Worm (Caenorhabditis elegans) whole organism, dauer: Measurements from ENCODE around the gene inpp-4B.

Source experiments
- unc-62 ChIP-seq: sonication (generic microtip); optimal IDR thresholded peaks from 2 replicates; lab custom pipeline; 2017; ENCODE audit warnings: missing biosample characterization, missing genetic modification reagents, missing genetic modification characterization

The inpp-4B gene

DNA sequence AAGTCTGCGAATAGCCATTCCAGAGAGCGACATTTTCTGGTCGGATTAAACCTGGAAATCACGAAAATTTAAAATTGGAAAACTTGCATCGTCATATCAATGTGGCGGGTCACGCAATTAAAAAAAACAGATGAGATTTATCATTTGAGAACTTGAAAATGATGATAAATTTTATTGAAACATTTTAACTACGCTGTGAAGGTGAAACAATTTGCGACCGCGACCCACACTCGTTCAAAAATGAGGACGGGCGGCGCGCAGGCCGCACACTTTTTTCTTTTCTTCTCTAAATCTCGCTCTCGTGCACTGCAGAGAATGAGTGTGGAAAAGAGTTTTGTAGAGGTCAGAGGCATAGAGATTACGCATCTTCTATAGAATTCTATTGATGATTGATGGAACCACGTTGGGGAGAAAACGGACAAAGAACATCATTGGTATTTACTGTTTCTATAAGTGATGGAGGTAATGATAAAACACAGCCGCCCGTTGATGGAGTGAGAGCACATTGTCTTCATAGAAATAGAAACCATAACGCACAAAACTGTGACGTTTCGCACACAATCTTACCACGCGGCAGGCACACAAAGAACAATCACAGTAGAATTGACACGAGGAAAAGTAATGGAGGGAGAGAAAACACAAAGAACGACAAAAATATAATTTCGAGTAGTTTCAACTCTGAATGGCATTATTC, 49.9 kb downstream of the inpp-4B start, which contains the start of gene cts-1:
TSS of gene cts-1 (minus strand) at position 51 of the 694 bp plus-strand sequence.
- no peak for TF ChIP-seq unc-62 (GFP tag; lab: Kevin White, UChicago)

DNA sequence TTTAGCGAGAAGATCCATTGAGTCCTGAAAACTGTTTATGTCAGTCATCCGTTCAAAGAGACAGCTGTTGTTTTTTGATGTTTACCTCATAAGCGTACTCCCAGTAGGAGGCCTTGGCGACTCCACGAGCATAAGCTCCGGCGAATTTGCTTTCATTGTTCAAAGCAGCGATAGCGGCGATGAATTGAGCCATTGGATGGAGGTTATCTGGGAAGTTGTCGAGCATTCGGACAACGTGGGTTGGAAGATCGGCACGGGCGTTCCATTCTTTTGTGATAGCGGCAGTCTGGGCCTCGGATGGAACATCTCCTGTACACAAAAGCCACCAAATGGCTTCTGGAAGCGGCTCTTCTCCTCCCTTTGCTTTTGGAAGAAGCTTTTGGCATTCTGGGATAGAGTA, 50.8 kb downstream of the inpp-4B start:
- TF ChIP-seq unc-62 (GFP tag; lab: Kevin White, UChicago): no peak

DNA sequence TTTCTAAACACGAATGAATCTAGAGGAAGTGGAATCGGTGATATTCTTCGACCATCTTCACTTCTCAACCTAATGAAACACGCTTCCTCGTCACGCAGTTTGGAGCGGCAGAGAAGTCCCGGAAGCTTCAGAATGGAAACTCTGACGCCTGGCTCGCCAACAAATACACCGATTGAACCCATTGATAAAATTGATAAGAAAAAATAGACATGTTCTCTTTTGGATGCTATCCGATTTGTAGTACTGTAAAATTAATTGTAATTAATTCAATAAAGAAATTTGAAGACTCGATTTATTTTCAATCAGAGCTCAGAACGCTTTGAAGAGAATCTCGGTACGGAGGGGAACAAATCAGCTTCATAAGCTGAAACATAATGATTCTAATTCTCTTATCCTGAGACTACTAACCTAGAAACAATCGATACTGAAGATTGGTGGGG, 52.1 kb downstream of the inpp-4B start:
- no peak for TF ChIP-seq unc-62 (GFP tag; lab: Kevin White, UChicago)

DNA sequence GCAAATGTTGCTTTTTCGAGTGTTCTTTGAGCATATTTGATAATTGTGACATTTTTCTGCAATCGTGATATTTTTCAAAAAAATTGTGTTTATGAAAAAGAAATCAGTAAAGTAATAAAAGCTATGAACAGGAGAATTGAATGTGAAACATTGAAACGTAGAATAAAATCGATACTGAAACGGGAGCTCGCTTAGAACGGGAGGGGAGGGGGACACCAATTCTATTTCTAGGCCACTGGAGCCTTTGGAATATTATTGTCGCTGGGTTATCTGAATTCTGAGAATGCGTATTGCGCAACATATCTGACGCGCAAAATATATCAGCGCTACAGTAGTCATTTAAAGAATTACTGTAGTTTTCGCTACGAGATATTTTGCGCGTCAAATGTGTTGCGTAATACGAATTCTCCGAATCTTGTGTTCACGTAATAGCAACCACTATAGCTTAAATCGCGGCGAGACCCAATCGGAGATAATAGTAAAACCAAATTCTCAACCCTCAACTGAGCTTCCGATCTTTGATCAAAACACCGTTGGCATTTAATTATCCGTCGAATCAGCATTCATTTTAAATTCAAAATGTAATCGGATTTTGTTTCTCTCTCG, 54.7 kb downstream of the inpp-4B start, which contains the start of the genes blos-1 and best-18:
TSS of gene blos-1 (minus strand) at position 58 of the 606 bp plus-strand sequence.
TSS of gene best-18 (plus strand) at position 508 of the 606 bp plus-strand sequence.
- TF ChIP-seq unc-62 (GFP tag; lab: Kevin White, UChicago): no peak
